Fruit fly (Drosophila melanogaster) whole organism, embryonic: Measurements from ENCODE around the gene Bsg.
A peak's percentile ranks its signal among the peaks of the same experiment; 100 is the strongest.

Experiments used
- Ada2b ChIP-seq: fragments of 200-800 bp; sonication (Bioruptor generic); IDR thresholded peaks from 2 replicates; pipeline ENCODE4 v1.3.6; 2022; ENCODE audit warnings: missing biosample characterization, missing genetic modification characterization
- BtbVII ChIP-seq: fragments of 200-800 bp; sonication (Bioruptor generic); optimal IDR thresholded peaks from 3 replicates; lab custom pipeline; 2017; ENCODE audit warnings: missing biosample characterization, mild to moderate bottlenecking, missing genetic modification characterization
- CG10565 ChIP-seq: fragments of 200-800 bp; sonication (Bioruptor generic); optimal IDR thresholded peaks from 3 replicates; lab custom pipeline; 2016; ENCODE audit warnings: missing biosample characterization, mild to moderate bottlenecking, missing genetic modification characterization
- CG12391 ChIP-seq: fragments of 200-800 bp; sonication (Bioruptor generic); optimal IDR thresholded peaks from 3 replicates; lab custom pipeline; 2018; ENCODE audit warnings: missing biosample characterization, mild to moderate bottlenecking, missing genetic modification characterization, moderate library complexity
- CG13424 ChIP-seq: fragments of 200-800 bp; sonication (Bioruptor generic); optimal IDR thresholded peaks from 2 replicates; lab custom pipeline; 2019; ENCODE audit warnings: missing biosample characterization, mild to moderate bottlenecking, missing genetic modification characterization, moderate library complexity
- CG14050 ChIP-seq: fragments of 200-800 bp; sonication (Bioruptor generic); IDR thresholded peaks from 3 replicates; pipeline ENCODE4 v1.3.6; 2022; ENCODE audit warnings: missing biosample characterization, missing genetic modification characterization
- CG15073 ChIP-seq: fragments of 200-800 bp; sonication (Bioruptor generic); optimal IDR thresholded peaks from 2 replicates; lab custom pipeline; 2016; ENCODE audit warnings: missing biosample characterization, missing genetic modification characterization
- CG17385 ChIP-seq: fragments of 200-800 bp; sonication (Bioruptor generic); optimal IDR thresholded peaks from 3 replicates; lab custom pipeline; 2018; ENCODE audit warnings: missing biosample characterization, mild to moderate bottlenecking, missing genetic modification characterization
- CG17568 ChIP-seq: fragments of 200-800 bp; sonication (Bioruptor generic); optimal IDR thresholded peaks from 2 replicates; lab custom pipeline; 2018; ENCODE audit warnings: missing biosample characterization, mild to moderate bottlenecking, missing genetic modification characterization, moderate library complexity
- CG17612 ChIP-seq: fragments of 200-800 bp; sonication (Bioruptor generic); IDR thresholded peaks from 2 replicates; pipeline ENCODE4 v1.3.6; 2022; ENCODE audit warnings: missing biosample characterization, missing genetic modification characterization
- CG17829 ChIP-seq: fragments of 200-800 bp; optimal IDR thresholded peaks from 2 replicates; lab custom pipeline; 2019; ENCODE audit warnings: missing biosample characterization, mild to moderate bottlenecking, missing genetic modification characterization, moderate library complexity
- CG18262 ChIP-seq: fragments of 200-800 bp; optimal IDR thresholded peaks from 3 replicates; lab custom pipeline; 2019; ENCODE audit warnings: missing biosample characterization, mild to moderate bottlenecking, missing genetic modification characterization, moderate library complexity
- CG2678 ChIP-seq: fragments of 200-800 bp; sonication (Bioruptor generic); optimal IDR thresholded peaks from 3 replicates; lab custom pipeline; 2019; ENCODE audit warnings: missing biosample characterization, mild to moderate bottlenecking, missing genetic modification characterization, moderate library complexity
- CG2712 ChIP-seq: fragments of 200-800 bp; optimal IDR thresholded peaks from 3 replicates; lab custom pipeline; 2019; ENCODE audit warnings: missing biosample characterization, mild to moderate bottlenecking, missing genetic modification characterization, moderate library complexity
- CG3281 ChIP-seq: fragments of 200-800 bp; sonication (Bioruptor generic); optimal IDR thresholded peaks from 3 replicates; lab custom pipeline; 2017; ENCODE audit warnings: missing biosample characterization, mild to moderate bottlenecking, missing genetic modification characterization
- CG34422 ChIP-seq: fragments of 200-800 bp; sonication (Bioruptor generic); IDR thresholded peaks from 3 replicates; pipeline ENCODE4 v1.3.6; 2022; ENCODE audit warnings: missing biosample characterization, missing genetic modification characterization
- CG3847 ChIP-seq: fragments of 200-800 bp; sonication (Bioruptor generic); IDR thresholded peaks from 2 replicates; pipeline ENCODE4 v1.3.6; 2022; ENCODE audit warnings: missing biosample characterization, missing genetic modification characterization
- CG5180 ChIP-seq: fragments of 200-800 bp; sonication (Bioruptor generic); optimal IDR thresholded peaks from 3 replicates; lab custom pipeline; 2017; ENCODE audit warnings: missing biosample characterization, missing genetic modification characterization, mild to moderate bottlenecking, moderate library complexity, missing genetic modification reagents
- CG7357 ChIP-seq: fragments of 200-800 bp; sonication (Bioruptor generic); IDR thresholded peaks from 3 replicates; pipeline ENCODE4 v1.3.6; 2022; ENCODE audit warnings: missing biosample characterization, missing genetic modification characterization
- CG8924 ChIP-seq: fragments of 200-800 bp; optimal IDR thresholded peaks from 3 replicates; lab custom pipeline; 2019; ENCODE audit warnings: missing biosample characterization, mild to moderate bottlenecking, missing genetic modification characterization, moderate library complexity
- CG8944 ChIP-seq: fragments of 200-800 bp; sonication (Bioruptor generic); optimal IDR thresholded peaks from 3 replicates; lab custom pipeline; 2016; ENCODE audit warnings: missing biosample characterization, missing genetic modification characterization
- CG9727 ChIP-seq: fragments of 200-800 bp; sonication (Bioruptor generic); optimal IDR thresholded peaks from 3 replicates; lab custom pipeline; 2017; ENCODE audit warnings: missing biosample characterization, mild to moderate bottlenecking, missing genetic modification characterization
- Camta ChIP-seq: fragments of 200-800 bp; sonication (Bioruptor generic); optimal IDR thresholded peaks from 2 replicates; lab custom pipeline; 2016; ENCODE audit warnings: missing biosample characterization, missing genetic modification characterization
- CkIIα-i1 ChIP-seq: fragments of 200-800 bp; sonication (Bioruptor generic); IDR thresholded peaks from 2 replicates; pipeline ENCODE4 v1.3.6; 2022; ENCODE audit warnings: missing biosample characterization, missing genetic modification characterization
- D ChIP-seq, 2 experiments: fragments of 200-800 bp in 1 of 2; fragments of >200 bp in 1 of 2; sonication (Bioruptor generic) in 1 of 2; optimal IDR thresholded peaks; 2 replicates in 1 of 2; 3 replicates in 1 of 2; lab custom pipeline; 2017; ENCODE audit warnings: mild to moderate bottlenecking in 1 of 2, missing biosample characterization in 1 of 2, missing genetic modification characterization in 1 of 2, missing genetic modification reagents in 1 of 2
- Doc3 ChIP-seq: fragments of 200-800 bp; sonication (Bioruptor generic); IDR thresholded peaks from 3 replicates; pipeline ENCODE4 v1.3.6; 2022; ENCODE audit warnings: missing biosample characterization, missing genetic modification characterization; ENCODE audit not compliant: partially characterized antibody
- Dref ChIP-seq: fragments of 200-800 bp; sonication (Bioruptor generic); IDR thresholded peaks from 2 replicates; pipeline ENCODE4 v1.3.6; 2022; ENCODE audit warnings: missing biosample characterization, missing genetic modification characterization
- Fer3 ChIP-seq: fragments of 200-800 bp; sonication (Bioruptor generic); optimal IDR thresholded peaks from 2 replicates; lab custom pipeline; 2018; ENCODE audit warnings: missing biosample characterization, mild to moderate bottlenecking, missing genetic modification characterization, moderate library complexity
- Scr ChIP-seq: fragments of 200-800 bp; sonication (Bioruptor generic); IDR thresholded peaks from 2 replicates; pipeline ENCODE4 v1.3.6; 2022; ENCODE audit warnings: missing biosample characterization, missing genetic modification characterization; ENCODE audit not compliant: partially characterized antibody
- ab ChIP-seq: fragments of 200-800 bp; sonication (Bioruptor generic); optimal IDR thresholded peaks from 2 replicates; lab custom pipeline; 2016; ENCODE audit warnings: missing biosample characterization, missing genetic modification characterization
- ac ChIP-seq: fragments of 200-800 bp; sonication (Bioruptor generic); optimal IDR thresholded peaks from 3 replicates; lab custom pipeline; 2017; ENCODE audit warnings: missing biosample characterization, mild to moderate bottlenecking, missing genetic modification characterization
- ap ChIP-seq: fragments of 200-800 bp; sonication (Bioruptor generic); IDR thresholded peaks from 2 replicates; pipeline ENCODE4 v1.3.6; 2022; ENCODE audit warnings: missing biosample characterization, missing genetic modification characterization
- cad ChIP-seq: fragments of >200 bp; optimal IDR thresholded peaks from 2 replicates; lab custom pipeline; 2017; ENCODE audit warnings: missing biosample characterization, missing genetic modification characterization
- cas ChIP-seq: fragments of 200-800 bp; sonication (Bioruptor generic); IDR thresholded peaks from 2 replicates; pipeline ENCODE4 v1.3.6; 2022; ENCODE audit warnings: missing biosample characterization, missing genetic modification characterization
- dimm ChIP-seq: fragments of 200-800 bp; sonication (Bioruptor generic); IDR thresholded peaks from 2 replicates; pipeline ENCODE4 v1.3.6; 2022; ENCODE audit warnings: missing biosample characterization, missing genetic modification characterization
- ems ChIP-seq: fragments of 200-800 bp; sonication (Bioruptor generic); optimal IDR thresholded peaks from 3 replicates; lab custom pipeline; 2016; ENCODE audit warnings: missing biosample characterization, missing genetic modification characterization
- gcm ChIP-seq: fragments of 200-800 bp; sonication (Bioruptor generic); optimal IDR thresholded peaks from 2 replicates; lab custom pipeline; 2019; ENCODE audit warnings: missing biosample characterization, mild to moderate bottlenecking, missing genetic modification characterization, moderate library complexity
- ham ChIP-seq: fragments of 200-800 bp; sonication (Bioruptor generic); IDR thresholded peaks from 2 replicates; pipeline ENCODE4 v1.3.6; 2022; ENCODE audit warnings: missing biosample characterization, missing genetic modification characterization
- kah ChIP-seq: fragments of 200-800 bp; sonication (Bioruptor generic); optimal IDR thresholded peaks from 2 replicates; lab custom pipeline; 2018; ENCODE audit warnings: missing biosample characterization, mild to moderate bottlenecking, missing genetic modification characterization
- luna ChIP-seq: fragments of 200-800 bp; sonication (Bioruptor generic); optimal IDR thresholded peaks from 2 replicates; lab custom pipeline; 2016; ENCODE audit warnings: missing biosample characterization, missing genetic modification characterization
- peb ChIP-seq: fragments of 200-800 bp; sonication (Bioruptor generic); IDR thresholded peaks from 2 replicates; pipeline ENCODE4 v1.3.6; 2022; ENCODE audit warnings: missing biosample characterization, missing genetic modification characterization
- pnt ChIP-seq: fragments of 200-800 bp; sonication (Bioruptor generic); optimal IDR thresholded peaks from 3 replicates; lab custom pipeline; 2016; ENCODE audit warnings: missing biosample characterization, missing genetic modification characterization
- pros ChIP-seq: fragments of 200-800 bp; sonication (Bioruptor generic); optimal IDR thresholded peaks from 3 replicates; lab custom pipeline; 2019; ENCODE audit warnings: missing biosample characterization, mild to moderate bottlenecking, missing genetic modification characterization, moderate library complexity
- ro ChIP-seq: fragments of 200-800 bp; sonication (Bioruptor generic); IDR thresholded peaks from 2 replicates; pipeline ENCODE4 v1.3.6; 2022; ENCODE audit warnings: missing biosample characterization, missing genetic modification characterization
- seq ChIP-seq: fragments of 200-800 bp; sonication (Bioruptor generic); IDR thresholded peaks from 2 replicates; pipeline ENCODE4 v1.3.6; 2022; ENCODE audit warnings: missing biosample characterization, missing genetic modification characterization
- so ChIP-seq: fragments of 200-800 bp; sonication (Bioruptor generic); IDR thresholded peaks from 3 replicates; pipeline ENCODE4 v1.3.6; 2022; ENCODE audit warnings: missing biosample characterization, missing genetic modification characterization
- ttk ChIP-seq: fragments of 200-800 bp; sonication (Bioruptor generic); IDR thresholded peaks from 2 replicates; pipeline ENCODE4 v2.1.2; 2022; ENCODE audit warnings: missing biosample characterization, missing genetic modification characterization
- vfl ChIP-seq: fragments of 200-800 bp; sonication (Bioruptor generic); optimal IDR thresholded peaks from 2 replicates; lab custom pipeline; 2016; ENCODE audit warnings: missing biosample characterization, missing genetic modification characterization
- z ChIP-seq: fragments of 200-800 bp; sonication (Bioruptor generic); IDR thresholded peaks from 3 replicates; pipeline ENCODE4 v1.3.6; 2022; ENCODE audit warnings: missing biosample characterization, missing genetic modification characterization
- zen ChIP-seq: fragments of 200-800 bp; sonication (Bioruptor generic); optimal IDR thresholded peaks from 3 replicates; lab custom pipeline; 2018; ENCODE audit warnings: missing biosample characterization, mild to moderate bottlenecking, missing genetic modification characterization, moderate library complexity
- zf30C ChIP-seq: fragments of 200-800 bp; sonication (Bioruptor generic); optimal IDR thresholded peaks from 3 replicates; lab custom pipeline; 2018; ENCODE audit warnings: missing biosample characterization, mild to moderate bottlenecking, missing genetic modification characterization

Gene Bsg

DNA sequence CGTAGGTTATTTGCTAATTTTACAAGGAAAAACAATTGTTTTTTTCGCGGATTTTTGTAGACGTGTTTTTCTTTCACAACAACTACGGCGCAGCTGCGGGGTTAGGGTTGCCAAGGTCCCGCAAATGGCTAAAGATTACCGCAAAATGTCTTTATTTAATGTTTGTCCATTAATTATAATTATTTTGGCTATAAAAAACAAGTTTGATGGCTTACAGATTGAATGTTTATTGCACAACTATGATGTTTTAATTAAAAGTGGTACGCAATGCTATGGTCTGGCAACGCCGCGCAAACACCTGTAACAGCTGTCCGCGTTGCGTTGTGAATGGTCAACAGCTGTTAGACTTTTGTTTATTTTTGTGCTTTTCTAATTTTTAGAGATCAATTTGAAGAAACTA lies 73.5 kb downstream of the Bsg start (continued):
- no peak for TF ChIP-seq zf30C
- TF ChIP-seq cad (GFP tag; lab: Kevin White, UChicago), result no peak
- peak; percentile 99 for TF ChIP-seq kah (GFP tag; lab: Kevin White, UChicago)
- TF ChIP-seq CG9727 (GFP tag; lab: Kevin White, UChicago), result peak; percentile 70
- no peak for TF ChIP-seq Dref
- TF ChIP-seq CG17385, result peak; percentile 68
- peak; percentile 65 for TF ChIP-seq pnt (GFP tag; lab: Kevin White, UChicago)
- TF ChIP-seq z (GFP tag; lab: Robert Waterston, UW), result no peak
- TF ChIP-seq Scr (GFP tag; lab: Robert Waterston, UW), result no peak
- no peak for TF ChIP-seq CG17612 (GFP tag; lab: Robert Waterston, UW)
- peak; percentile 61; the same call in 1 of the 2 replicates for TF ChIP-seq peb (GFP tag; lab: Robert Waterston, UW)
- TF ChIP-seq ro (GFP tag; lab: Robert Waterston, UW), result no peak
- peak; percentile 57 for TF ChIP-seq CG17568
- peak; percentile 69; the same call in 2 of the 3 replicates for TF ChIP-seq CG34422
- TF ChIP-seq so, result 0 out of 3 replicates have a peak, but pooled peaks have one; percentile 56
- TF ChIP-seq dimm, result no peak
- peak; percentile 69 for TF ChIP-seq CG3847 (GFP tag; lab: Robert Waterston, UW)
- TF ChIP-seq Camta, result peak; percentile 50
- TF ChIP-seq seq (GFP tag; lab: Robert Waterston, UW), result 0 out of 2 replicates have a peak, but pooled peaks have one; percentile 34
- TF ChIP-seq CG10565, result no peak
- TF ChIP-seq ems, result peak; percentile 78
- peak; percentile 59 for TF ChIP-seq vfl
- TF ChIP-seq CG8944, result peak; percentile 66
- no peak for TF ChIP-seq pros (GFP tag; lab: Kevin White, UChicago)
- peak; percentile 50 for TF ChIP-seq ab (GFP tag; lab: Kevin White, UChicago)
- TF ChIP-seq CG2712, result peak; percentile 75
- TF ChIP-seq luna (GFP tag; lab: Kevin White, UChicago), result peak; percentile 20
- TF ChIP-seq CG8924 (tag; lab: Kevin White, UChicago), result peak; percentile 69
- no peak for TF ChIP-seq CG15073
- peak; percentile 61 for TF ChIP-seq CG17829 (tag; lab: Kevin White, UChicago)
- peak; percentile 79 for TF ChIP-seq CG13424 (tag; lab: Kevin White, UChicago)
- 0 out of 3 replicates have a peak, but pooled peaks have one; percentile 7 for TF ChIP-seq Doc3 (GFP tag; lab: Robert Waterston, UW)
- TF ChIP-seq zen, result peak; percentile 69
- TF ChIP-seq Fer3, result peak; percentile 76
- TF ChIP-seq ham (GFP tag; lab: Robert Waterston, UW), result no peak
- no peak for TF ChIP-seq CkIIα-i1
- peak; percentile 66; the same call in 1 of the 2 replicates for TF ChIP-seq cas (GFP tag; lab: Robert Waterston, UW)
- no peak for TF ChIP-seq ttk (GFP tag; lab: Robert Waterston, UW)
- TF ChIP-seq CG2678 (tag; lab: Kevin White, UChicago), result peak; percentile 74
- TF ChIP-seq CG12391, result peak; percentile 75
- peak; percentile 82 for TF ChIP-seq CG3281
- TF ChIP-seq CG5180, result no peak
- no peak for TF ChIP-seq ap
- TF ChIP-seq CG18262 (tag; lab: Kevin White, UChicago), result peak; percentile 61
- peak; percentile 51; the same call in 1 of the 2 replicates for TF ChIP-seq Ada2b
- peak; percentile 30 for TF ChIP-seq gcm
- TF ChIP-seq BtbVII (GFP tag; lab: Kevin White, UChicago), result peak; percentile 48
- peak; percentile 65 for TF ChIP-seq CG14050 (GFP tag; lab: Robert Waterston, UW)
- TF ChIP-seq CG7357, result no peak
- no peak for TF ChIP-seq D (optimal IDR thresholded peaks at IDR 0.05; lab: Kevin White, UChicago)
- peak; percentile 40 for TF ChIP-seq D (GFP tag; optimal IDR thresholded peaks at IDR 0.05; lab: Kevin White, UChicago)
- TF ChIP-seq ac (GFP tag; lab: Kevin White, UChicago), result no peak
